Worm (Caenorhabditis elegans) whole organism, late embryonic: Measurements from ENCODE around the gene srj-15.

Experiments
- C08G9.2 ChIP-seq: sonication (generic microtip); optimal IDR thresholded peaks from 2 replicates; lab custom pipeline; 2016; ENCODE audit warnings: mild to moderate bottlenecking, missing genetic modification characterization, moderate library complexity, missing compliant biosample characterization
- C38D4.7 ChIP-seq: fragments of 200-800 bp; sonication (Bioruptor generic); optimal IDR thresholded peaks from 2 replicates; lab custom pipeline; 2018; ENCODE audit warnings: mild to moderate bottlenecking, missing genetic modification characterization, moderate library complexity, missing compliant biosample characterization
- T23F11.4 ChIP-seq: fragments of 200-800 bp; sonication (Bioruptor generic); optimal IDR thresholded peaks from 2 replicates; lab custom pipeline; 2018; ENCODE audit warnings: mild to moderate bottlenecking, missing genetic modification characterization, missing compliant biosample characterization
- ahr-1 ChIP-seq: sonication (generic microtip); optimal IDR thresholded peaks from 2 replicates; lab custom pipeline; 2016; ENCODE audit warnings: missing genetic modification characterization, missing compliant biosample characterization
- ama-1 ChIP-seq: fragments of 150-350 bp; optimal IDR thresholded peaks from 2 replicates; lab custom pipeline; 2014
- ceh-19 ChIP-seq: fragments of 200-800 bp; sonication (Bioruptor generic); optimal IDR thresholded peaks from 2 replicates; lab custom pipeline; 2018; ENCODE audit warnings: mild to moderate bottlenecking, missing genetic modification characterization, missing compliant biosample characterization
- ceh-2 ChIP-seq: sonication (generic microtip); optimal IDR thresholded peaks from 2 replicates; lab custom pipeline; 2016; ENCODE audit warnings: missing genotype, missing genetic modification characterization, missing compliant biosample characterization
- ceh-30 ChIP-seq: fragments of 150-350 bp; optimal IDR thresholded peaks from 2 replicates; lab custom pipeline; 2014; ENCODE audit warnings: missing biosample characterization, missing genetic modification characterization
- ceh-45 ChIP-seq: fragments of 200-800 bp; sonication (Bioruptor generic); IDR thresholded peaks from 2 replicates; pipeline ENCODE4 v1.3.6; 2022; ENCODE audit warnings: missing genetic modification reagents, missing genetic modification characterization, missing compliant biosample characterization
- ceh-6 ChIP-seq: fragments of 200-800 bp; sonication (Bioruptor generic); optimal IDR thresholded peaks from 2 replicates; lab custom pipeline; 2018; ENCODE audit warnings: mild to moderate bottlenecking, missing genetic modification characterization, missing compliant biosample characterization
- ceh-9 ChIP-seq: sonication (generic microtip); optimal IDR thresholded peaks from 2 replicates; lab custom pipeline; 2016; ENCODE audit warnings: mild to moderate bottlenecking, missing genetic modification characterization, inconsistent platforms, missing compliant biosample characterization
- dve-1 ChIP-seq: sonication (generic microtip); optimal IDR thresholded peaks from 2 replicates; lab custom pipeline; 2017; ENCODE audit warnings: antibody characterized with exemption, mild to moderate bottlenecking, missing genetic modification characterization, missing compliant biosample characterization
- elt-4 ChIP-seq: sonication (generic microtip); optimal IDR thresholded peaks from 2 replicates; lab custom pipeline; 2016; ENCODE audit warnings: missing genetic modification characterization, missing compliant biosample characterization
- ets-4 ChIP-seq: sonication (generic microtip); optimal IDR thresholded peaks from 2 replicates; lab custom pipeline; 2016; ENCODE audit warnings: missing genetic modification characterization, missing compliant biosample characterization
- fkh-6 ChIP-seq: sonication (generic microtip); optimal IDR thresholded peaks from 2 replicates; lab custom pipeline; 2016; ENCODE audit warnings: missing genetic modification characterization, missing compliant biosample characterization
- hlh-15 ChIP-seq: sonication (generic microtip); optimal IDR thresholded peaks from 2 replicates; lab custom pipeline; 2016; ENCODE audit warnings: missing genetic modification characterization, missing compliant biosample characterization
- hlh-8 ChIP-seq: sonication (generic microtip); optimal IDR thresholded peaks from 2 replicates; lab custom pipeline; 2016; ENCODE audit warnings: missing genotype, missing genetic modification characterization, missing compliant biosample characterization
- lim-6 ChIP-seq: sonication (generic microtip); optimal IDR thresholded peaks from 2 replicates; lab custom pipeline; 2016; ENCODE audit warnings: missing genetic modification characterization, missing compliant biosample characterization
- mec-3 ChIP-seq: sonication (generic microtip); optimal IDR thresholded peaks from 2 replicates; lab custom pipeline; 2016; ENCODE audit warnings: borderline replicate concordance, missing genetic modification characterization, missing compliant biosample characterization
- nhr-232 ChIP-seq: sonication (generic microtip); optimal IDR thresholded peaks from 2 replicates; lab custom pipeline; 2016; ENCODE audit warnings: missing genetic modification characterization, missing compliant biosample characterization
- sdc-2 ChIP-seq: sonication (generic microtip); optimal IDR thresholded peaks from 2 replicates; lab custom pipeline; 2016; ENCODE audit warnings: missing genotype, missing genetic modification characterization, missing compliant biosample characterization
- sox-2 ChIP-seq: fragments of 200-800 bp; sonication (Bioruptor generic); IDR thresholded peaks from 2 replicates; pipeline ENCODE4 v1.3.6; 2022; ENCODE audit warnings: missing genetic modification reagents, missing genetic modification characterization, missing compliant biosample characterization
- sox-4 ChIP-seq: sonication (generic microtip); optimal IDR thresholded peaks from 2 replicates; lab custom pipeline; 2017; ENCODE audit warnings: mild to moderate bottlenecking, missing genetic modification characterization, inconsistent platforms, missing compliant biosample characterization
- syd-9 ChIP-seq: sonication (generic microtip); optimal IDR thresholded peaks from 2 replicates; lab custom pipeline; 2016; ENCODE audit warnings: mild to moderate bottlenecking, missing genetic modification characterization, moderate library complexity, missing compliant biosample characterization
- unc-3 ChIP-seq, 2 experiments: fragments of 200-800 bp in 1 of 2; sonication (Bioruptor generic) in 1 of 2; sonication (generic microtip) in 1 of 2; conservative IDR thresholded peaks in 1 of 2; optimal IDR thresholded peaks in 1 of 2; 2 replicates each; pipeline versions ENCODE4 v1.3.6 to Lab custom; 2016 to 2022; ENCODE audit warnings: missing compliant biosample characterization in 2 of 2, missing genetic modification characterization in 2 of 2, missing genetic modification reagents in 1 of 2
- unc-42 ChIP-seq: sonication (generic microtip); optimal IDR thresholded peaks from 2 replicates; lab custom pipeline; 2016; ENCODE audit warnings: missing genotype, missing genetic modification characterization, missing compliant biosample characterization
- unc-55 ChIP-seq: sonication (generic microtip); optimal IDR thresholded peaks from 2 replicates; lab custom pipeline; 2017; ENCODE audit warnings: missing biosample characterization, missing genetic modification reagents, missing genetic modification characterization
- zip-5 ChIP-seq: sonication (generic microtip); optimal IDR thresholded peaks from 2 replicates; lab custom pipeline; 2016; ENCODE audit warnings: missing genetic modification characterization, missing compliant biosample characterization

srj-15 gene

DNA sequence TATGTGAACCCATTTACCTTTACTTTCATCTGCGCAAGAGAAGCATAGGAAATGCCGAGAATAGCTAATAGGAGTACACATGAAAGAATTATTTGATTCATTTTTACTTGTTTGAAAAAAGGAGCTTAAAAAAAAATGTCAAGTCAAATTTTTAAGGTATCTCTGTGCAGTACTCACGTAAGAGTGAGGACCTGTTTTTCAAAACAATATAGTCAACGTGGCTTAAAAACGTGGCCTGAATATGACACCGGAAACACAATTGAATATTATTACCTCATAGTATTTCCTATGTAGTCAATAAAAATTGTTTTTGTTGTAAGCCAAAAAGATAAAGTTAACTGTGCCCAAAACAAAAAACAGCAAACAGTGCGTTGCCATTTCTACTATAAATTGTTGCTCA, 44.6 kb downstream of the srj-15 start, which contains the start of gene Y32G9A.12:
Gene Y32G9A.12 (minus strand): TSS at position 101 of the 400 bp plus-strand sequence.
- TF ChIP-seq sox-4 (tag; lab: Kevin White, UChicago) (no peak), ceh-6 (GFP tag; lab: Kevin White, UChicago) (no peak), dve-1 (tag; lab: Kevin White, UChicago) (no peak), C08G9.2 (tag; lab: Kevin White, UChicago) (no peak), ceh-30 (tag; lab: Kevin White, UChicago) (no peak), hlh-8 (no peak), nhr-232 (tag; lab: Kevin White, UChicago) (no peak), ceh-9 (tag; lab: Kevin White, UChicago) (no peak), mec-3 (tag; lab: Kevin White, UChicago) (no peak), sdc-2 (no peak), ahr-1 (tag; lab: Kevin White, UChicago) (no peak)

DNA sequence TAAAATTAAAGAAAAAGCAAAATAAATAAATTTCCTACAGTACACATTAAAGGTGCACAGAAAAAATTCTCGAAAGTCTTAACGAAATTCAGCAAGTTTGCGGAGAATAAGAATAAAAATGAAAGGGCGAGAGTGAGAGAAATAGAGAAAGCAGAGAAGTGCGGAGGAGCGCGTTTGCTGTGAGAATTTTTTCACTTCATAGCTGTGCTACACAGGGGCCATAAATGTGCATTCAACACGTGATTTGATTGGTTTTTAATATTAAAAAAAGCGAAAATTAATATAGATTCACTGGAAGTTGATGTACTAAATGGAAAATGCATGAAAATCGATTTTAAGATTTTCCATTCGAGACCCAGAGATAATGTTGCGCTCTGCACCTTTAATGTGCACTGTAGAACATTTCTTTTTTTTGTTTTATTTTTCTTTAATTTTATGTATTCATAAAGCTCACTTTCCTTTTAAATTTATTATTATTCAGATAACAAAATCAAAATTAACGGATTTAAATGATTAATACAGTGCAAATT, 46.6 kb downstream of the srj-15 start, which contains the start of gene Y32G9A.2:
Gene Y32G9A.2 (plus strand): TSS at position 480 of the 530 bp plus-strand sequence.
- TF ChIP-seq fkh-6 (tag; lab: Kevin White, UChicago) (no peak), ceh-2 (tag; lab: Kevin White, UChicago) (no peak), elt-4 (tag; lab: Kevin White, UChicago) (no peak), zip-5 (no peak), ets-4 (tag; lab: Kevin White, UChicago) (no peak), hlh-8 (no peak), ceh-19 (no peak), dve-1 (tag; lab: Kevin White, UChicago) (no peak), T23F11.4 (no peak), sox-2 (no peak), unc-42 (tag; lab: Kevin White, UChicago) (no peak), hlh-15 (no peak), ceh-45 (no peak), C08G9.2 (tag; lab: Kevin White, UChicago) (no peak), unc-55 (GFP tag; lab: Kevin White, UChicago) (no peak), C38D4.7 (no peak), unc-3 (GFP tag; conservative IDR thresholded peaks at IDR 0.05; lab: Robert Waterston, UW) (no peak), unc-3 (tag; optimal IDR thresholded peaks at IDR 0.05; lab: Kevin White, UChicago) (no peak), lim-6 (tag; lab: Kevin White, UChicago) (no peak), syd-9 (no peak), ama-1 (lab: Kevin White, UChicago) (no peak)
